Worm (Caenorhabditis elegans) whole organism, L1 larva: ENCODE results near the gene cyp-33C5.

ENCODE experiments used
- C16A3.4 ChIP-seq: fragments of 150-350 bp; optimal IDR thresholded peaks from 2 replicates; lab custom pipeline; 2014; ENCODE audit warnings: missing biosample characterization, missing genetic modification characterization
- C34B4.2 ChIP-seq: sonication (generic microtip); optimal IDR thresholded peaks from 2 replicates; lab custom pipeline; 2017; ENCODE audit warnings: mild to moderate bottlenecking, missing genetic modification characterization, missing compliant biosample characterization
- F16B12.6 ChIP-seq: fragments of 150-350 bp; optimal IDR thresholded peaks from 2 replicates; lab custom pipeline; 2014; ENCODE audit warnings: missing biosample characterization, missing genetic modification characterization
- alr-1 ChIP-seq: fragments of 200-800 bp; sonication (Bioruptor generic); optimal IDR thresholded peaks from 2 replicates; lab custom pipeline; 2018; ENCODE audit warnings: borderline replicate concordance, mild to moderate bottlenecking, missing genetic modification characterization, missing compliant biosample characterization
- ama-1 ChIP-seq: fragments of 150-350 bp; optimal IDR thresholded peaks from 2 replicates; lab custom pipeline; 2014
- ceh-63 ChIP-seq: fragments of 200-800 bp; sonication (Bioruptor generic); optimal IDR thresholded peaks from 2 replicates; lab custom pipeline; 2018; ENCODE audit warnings: mild to moderate bottlenecking, missing genetic modification characterization, missing compliant biosample characterization
- ceh-8 ChIP-seq: fragments of 200-800 bp; sonication (Bioruptor generic); optimal IDR thresholded peaks from 2 replicates; lab custom pipeline; 2018; ENCODE audit warnings: mild to moderate bottlenecking, missing genetic modification characterization, moderate library complexity, missing compliant biosample characterization
- ceh-88 ChIP-seq: fragments of 200-800 bp; sonication (Bioruptor generic); IDR thresholded peaks from 2 replicates; pipeline ENCODE4 v1.3.6; 2022; ENCODE audit warnings: missing genetic modification characterization, missing compliant biosample characterization
- ceh-90 ChIP-seq: sonication (generic microtip); optimal IDR thresholded peaks from 2 replicates; lab custom pipeline; 2016; ENCODE audit warnings: missing genetic modification characterization, missing compliant biosample characterization
- ces-1 ChIP-seq: fragments of 150-350 bp; optimal IDR thresholded peaks from 2 replicates; lab custom pipeline; 2014; ENCODE audit warnings: missing biosample characterization, missing genetic modification reagents, missing genetic modification characterization
- dsc-1 ChIP-seq: sonication (generic microtip); optimal IDR thresholded peaks from 2 replicates; lab custom pipeline; 2016; ENCODE audit warnings: mild to moderate bottlenecking, missing genetic modification characterization, missing compliant biosample characterization
- efl-3 ChIP-seq: fragments of 200-800 bp; sonication (Bioruptor generic); optimal IDR thresholded peaks from 2 replicates; lab custom pipeline; 2018; ENCODE audit warnings: mild to moderate bottlenecking, missing genetic modification characterization, missing compliant biosample characterization
- egl-13 ChIP-seq: sonication (generic microtip); optimal IDR thresholded peaks from 2 replicates; lab custom pipeline; 2016; ENCODE audit warnings: missing genotype, missing genetic modification reagents, missing genetic modification characterization, missing compliant biosample characterization
- elt-2 ChIP-seq: sonication (generic microtip); optimal IDR thresholded peaks from 2 replicates; lab custom pipeline; 2016; ENCODE audit warnings: missing genetic modification characterization, mild to moderate bottlenecking, inconsistent platforms, missing compliant biosample characterization, missing genetic modification reagents
- ets-5 ChIP-seq: fragments of 200-800 bp; sonication (Bioruptor generic); IDR thresholded peaks from 2 replicates; pipeline ENCODE4 v1.3.6; 2022; ENCODE audit warnings: missing genetic modification characterization, missing compliant biosample characterization
- fkh-10 ChIP-seq: sonication (generic microtip); optimal IDR thresholded peaks from 2 replicates; lab custom pipeline; 2017; ENCODE audit warnings: missing biosample characterization, missing genetic modification reagents, missing genetic modification characterization
- fkh-4 ChIP-seq: sonication (generic microtip); optimal IDR thresholded peaks from 2 replicates; lab custom pipeline; 2016; ENCODE audit warnings: missing compliant biosample characterization, missing genetic modification characterization, borderline replicate concordance
- fos-1 ChIP-seq: fragments of 150-350 bp; optimal IDR thresholded peaks from 2 replicates; lab custom pipeline; 2014; ENCODE audit warnings: missing biosample characterization, missing genetic modification characterization
- grh-1 ChIP-seq: fragments of 200-800 bp; sonication (Bioruptor generic); IDR thresholded peaks from 2 replicates; pipeline ENCODE4 v1.3.6; 2022; ENCODE audit warnings: missing genetic modification reagents, missing genetic modification characterization, missing compliant biosample characterization
- hlh-17 ChIP-seq: fragments of 200-800 bp; sonication (Bioruptor generic); optimal IDR thresholded peaks from 2 replicates; lab custom pipeline; 2018; ENCODE audit warnings: missing genetic modification characterization, mild to moderate bottlenecking, missing compliant biosample characterization, moderate library complexity, borderline replicate concordance
- hpl-2 ChIP-seq: fragments of 150-350 bp; optimal IDR thresholded peaks from 2 replicates; lab custom pipeline; 2014; ENCODE audit warnings: missing biosample characterization, missing genetic modification reagents, missing genetic modification characterization
- irx-1 ChIP-seq: sonication (generic microtip); optimal IDR thresholded peaks from 2 replicates; lab custom pipeline; 2016; ENCODE audit warnings: missing genetic modification characterization, missing compliant biosample characterization
- isw-1 ChIP-seq: fragments of 200-800 bp; sonication (Bioruptor generic); IDR thresholded peaks from 2 replicates; pipeline ENCODE4 v1.3.6; 2022; ENCODE audit warnings: missing genetic modification characterization, missing compliant biosample characterization
- jun-1 ChIP-seq: fragments of 150-350 bp; optimal IDR thresholded peaks from 2 replicates; lab custom pipeline; 2014; ENCODE audit warnings: missing biosample characterization, missing genetic modification reagents, missing genetic modification characterization
- lin-13 ChIP-seq: fragments of 150-350 bp; optimal IDR thresholded peaks from 2 replicates; lab custom pipeline; 2014; ENCODE audit warnings: missing biosample characterization, missing genetic modification reagents, missing genetic modification characterization
- lin-14 ChIP-seq: fragments of 200-800 bp; sonication (Bioruptor generic); optimal IDR thresholded peaks from 2 replicates; lab custom pipeline; 2018; ENCODE audit warnings: mild to moderate bottlenecking, missing genetic modification characterization, moderate library complexity, missing compliant biosample characterization
- lin-15B ChIP-seq: fragments of 150-350 bp; sonication (generic microtip); optimal IDR thresholded peaks from 3 replicates; lab custom pipeline; 2014; ENCODE audit warnings: missing biosample characterization, missing genetic modification characterization
- lsy-2 ChIP-seq, 2 experiments: fragments of 150-350 bp; optimal IDR thresholded peaks; 2 replicates each; lab custom pipeline; 2014; ENCODE audit warnings: missing biosample characterization in 2 of 2, missing genetic modification characterization in 2 of 2
- mdl-1 ChIP-seq, 2 experiments: fragments of 150-350 bp; optimal IDR thresholded peaks; 2 replicates each; lab custom pipeline; 2014 to 2017; ENCODE audit warnings: missing biosample characterization in 2 of 2, missing genetic modification characterization in 2 of 2, inconsistent platforms in 1 of 2
- mef-2 ChIP-seq: fragments of 150-350 bp; optimal IDR thresholded peaks from 2 replicates; lab custom pipeline; 2014; ENCODE audit warnings: missing biosample characterization, missing genetic modification characterization
- mep-1 ChIP-seq: fragments of 150-350 bp; optimal IDR thresholded peaks from 2 replicates; lab custom pipeline; 2014; ENCODE audit warnings: missing biosample characterization, missing genetic modification characterization
- nhr-11 ChIP-seq: fragments of 150-350 bp; optimal IDR thresholded peaks from 2 replicates; lab custom pipeline; 2014; ENCODE audit warnings: missing biosample characterization, missing genetic modification characterization
- nhr-12 ChIP-seq: sonication (generic microtip); optimal IDR thresholded peaks from 2 replicates; lab custom pipeline; 2017; ENCODE audit warnings: missing biosample characterization, missing genetic modification characterization
- nhr-19 ChIP-seq: fragments of 200-800 bp; sonication (Bioruptor generic); conservative IDR thresholded peaks from 2 replicates; pipeline ENCODE4 v1.3.6; 2022; ENCODE audit warnings: missing genetic modification characterization, missing compliant biosample characterization
- nhr-237 ChIP-seq: fragments of 150-350 bp; optimal IDR thresholded peaks from 2 replicates; lab custom pipeline; 2014; ENCODE audit warnings: missing biosample characterization, missing genetic modification characterization
- nhr-47 ChIP-seq: sonication (generic microtip); optimal IDR thresholded peaks from 2 replicates; lab custom pipeline; 2016; ENCODE audit warnings: mild to moderate bottlenecking, missing genetic modification characterization, moderate library complexity, missing compliant biosample characterization
- nhr-71 ChIP-seq: sonication (generic microtip); optimal IDR thresholded peaks from 2 replicates; lab custom pipeline; 2016; ENCODE audit warnings: mild to moderate bottlenecking, missing genetic modification characterization, moderate library complexity, missing compliant biosample characterization
- nhr-76 ChIP-seq: sonication (generic microtip); optimal IDR thresholded peaks from 2 replicates; lab custom pipeline; 2017; ENCODE audit warnings: missing biosample characterization, missing genetic modification characterization
- nhr-84 ChIP-seq: sonication (generic microtip); optimal IDR thresholded peaks from 2 replicates; lab custom pipeline; 2017; ENCODE audit warnings: missing biosample characterization, missing genetic modification characterization
- pax-3 ChIP-seq: fragments of 200-800 bp; sonication (Bioruptor generic); optimal IDR thresholded peaks from 2 replicates; lab custom pipeline; 2018; ENCODE audit warnings: mild to moderate bottlenecking, missing genetic modification characterization, moderate library complexity, missing compliant biosample characterization
- skn-1 ChIP-seq: fragments of 150-350 bp; optimal IDR thresholded peaks from 2 replicates; lab custom pipeline; 2014; ENCODE audit warnings: missing biosample characterization, missing genetic modification characterization
- snpc-4 ChIP-seq: fragments of 150-350 bp; optimal IDR thresholded peaks from 2 replicates; lab custom pipeline; 2014; ENCODE audit warnings: missing biosample characterization, missing genetic modification characterization
- sox-4 ChIP-seq: sonication (generic microtip); optimal IDR thresholded peaks from 2 replicates; lab custom pipeline; 2016; ENCODE audit warnings: missing genetic modification characterization, missing compliant biosample characterization
- swsn-7 ChIP-seq: sonication (generic microtip); optimal IDR thresholded peaks from 2 replicates; lab custom pipeline; 2016; ENCODE audit warnings: missing genetic modification characterization, missing compliant biosample characterization
- tbx-2 ChIP-seq: sonication (generic microtip); optimal IDR thresholded peaks from 2 replicates; lab custom pipeline; 2016; ENCODE audit warnings: missing genetic modification characterization, missing compliant biosample characterization
- tlp-1 ChIP-seq: fragments of 150-350 bp; optimal IDR thresholded peaks from 2 replicates; lab custom pipeline; 2014; ENCODE audit warnings: missing biosample characterization, missing genetic modification characterization
- unc-130 ChIP-seq: fragments of 150-350 bp; optimal IDR thresholded peaks from 2 replicates; lab custom pipeline; 2017; ENCODE audit warnings: missing biosample characterization, missing genetic modification characterization, inconsistent platforms
- unc-30 ChIP-seq: sonication (generic microtip); optimal IDR thresholded peaks from 2 replicates; lab custom pipeline; 2017; ENCODE audit warnings: missing biosample characterization, missing genetic modification characterization
- unc-86 ChIP-seq: sonication (generic microtip); optimal IDR thresholded peaks from 2 replicates; lab custom pipeline; 2016; ENCODE audit warnings: missing genetic modification characterization, missing compliant biosample characterization
- unc-98 ChIP-seq: fragments of 200-800 bp; sonication (Bioruptor generic); IDR thresholded peaks from 2 replicates; pipeline ENCODE4 v1.3.6; 2022; ENCODE audit warnings: missing genetic modification characterization, missing compliant biosample characterization
- vab-15 ChIP-seq: sonication (generic microtip); optimal IDR thresholded peaks from 2 replicates; lab custom pipeline; 2017; ENCODE audit warnings: missing genotype, mild to moderate bottlenecking, missing genetic modification characterization, missing compliant biosample characterization
- xbp-1 ChIP-seq: sonication (generic microtip); optimal IDR thresholded peaks from 2 replicates; lab custom pipeline; 2016; ENCODE audit warnings: missing genetic modification characterization, missing compliant biosample characterization
- zag-1 ChIP-seq: fragments of 150-350 bp; optimal IDR thresholded peaks from 2 replicates; lab custom pipeline; 2014; ENCODE audit warnings: missing biosample characterization, missing genetic modification characterization
- zip-4 ChIP-seq: fragments of 200-800 bp; sonication (Bioruptor generic); optimal IDR thresholded peaks from 2 replicates; lab custom pipeline; 2018; ENCODE audit warnings: mild to moderate bottlenecking, missing genetic modification characterization, moderate library complexity, missing compliant biosample characterization
- ztf-4 ChIP-seq: fragments of 150-350 bp; optimal IDR thresholded peaks from 2 replicates; lab custom pipeline; 2014; ENCODE audit warnings: missing biosample characterization, missing genetic modification characterization

cyp-33C5 gene

DNA sequence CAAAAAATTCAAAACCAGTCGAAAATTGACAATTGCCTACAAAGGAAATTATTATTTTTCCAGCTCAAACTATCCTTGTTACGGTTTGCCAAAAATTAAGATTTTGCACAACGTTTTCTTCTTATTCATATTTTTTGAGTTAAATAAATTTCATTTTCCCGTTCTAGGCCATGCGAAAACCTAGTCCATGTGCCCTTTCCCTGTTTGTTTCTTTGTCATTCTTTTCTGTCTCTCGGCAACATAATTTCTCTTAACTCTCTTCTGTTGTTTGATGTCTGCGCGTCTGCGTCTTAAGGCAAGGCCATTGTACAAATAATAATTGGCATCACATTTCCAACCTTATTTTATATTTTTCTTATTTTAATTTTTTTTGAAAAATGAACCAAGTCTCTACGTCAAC is 36.7 kb downstream of the cyp-33C5 start, which contains the start of gene nhr-228:
Gene nhr-228, plus strand, starts transcription at position 261 of the 400 bp plus-strand sequence.
- TF ChIP-seq fos-1 (no peak), jun-1 (no peak), nhr-47 (peak; percentile 43), F16B12.6 (tag; lab: Kevin White, UChicago) (no peak), nhr-12 (no peak), hpl-2 (GFP tag; lab: Kevin White, UChicago) (no peak), zip-4 (GFP tag; lab: Kevin White, UChicago) (no peak), lin-15B (no peak), unc-86 (tag; lab: Kevin White, UChicago) (no peak), snpc-4 (tag; lab: Kevin White, UChicago) (no peak), ztf-4 (tag; lab: Kevin White, UChicago) (no peak), mdl-1 (tag; optimal IDR thresholded peaks at IDR 0.05; lab: Kevin White, UChicago) (peak in 1 of 2 experiments; percentile 7), fkh-4 (tag; lab: Kevin White, UChicago) (no peak), nhr-71 (tag; lab: Kevin White, UChicago) (peak; percentile 63), nhr-19 (GFP tag; lab: Robert Waterston, UW) (no peak), dsc-1 (tag; lab: Kevin White, UChicago) (no peak), elt-2 (tag; lab: Kevin White, UChicago) (no peak), mep-1 (tag; lab: Kevin White, UChicago) (peak; percentile 64), lin-13 (GFP tag; lab: Kevin White, UChicago) (no peak), hlh-17 (GFP tag; lab: Kevin White, UChicago) (no peak), nhr-84 (no peak), nhr-237 (tag; lab: Kevin White, UChicago) (no peak), tbx-2 (tag; lab: Kevin White, UChicago) (peak; percentile 30), unc-98 (GFP tag; lab: Robert Waterston, UW) (no peak), swsn-7 (peak; percentile 23), ceh-63 (GFP tag; lab: Kevin White, UChicago) (no peak), unc-30 (tag; lab: Kevin White, UChicago) (no peak), xbp-1 (tag; lab: Kevin White, UChicago) (peak; percentile 1), vab-15 (tag; lab: Kevin White, UChicago) (no peak), lin-14 (GFP tag; lab: Kevin White, UChicago) (peak; percentile 96), egl-13 (tag; lab: Kevin White, UChicago) (no peak), efl-3 (GFP tag; lab: Kevin White, UChicago) (no peak), C16A3.4 (peak; percentile 45), lsy-2 (tag; optimal IDR thresholded peaks at IDR 0.05; lab: Kevin White, UChicago) (peak; percentile 29 to 73), ceh-90 (no peak), alr-1 (tag; lab: Kevin White, UChicago) (no peak), ama-1 (lab: Kevin White, UChicago) (no peak), skn-1 (tag; lab: Kevin White, UChicago) (peak; percentile 89), isw-1 (GFP tag; lab: Robert Waterston, UW) (no peak), grh-1 (GFP tag; lab: Robert Waterston, UW) (no peak), ets-5 (GFP tag; lab: Robert Waterston, UW) (no peak), tlp-1 (tag; lab: Kevin White, UChicago) (no peak), ceh-88 (GFP tag; lab: Robert Waterston, UW) (no peak), fkh-10 (GFP tag; lab: Kevin White, UChicago) (no peak), sox-4 (tag; lab: Kevin White, UChicago) (no peak), irx-1 (peak; percentile 30), ces-1 (GFP tag; lab: Kevin White, UChicago) (no peak), nhr-76 (tag; lab: Kevin White, UChicago) (no peak), nhr-11 (tag; lab: Kevin White, UChicago) (no peak), unc-130 (tag; lab: Kevin White, UChicago) (peak; percentile 37), C34B4.2 (tag; lab: Kevin White, UChicago) (no peak), pax-3 (tag; lab: Kevin White, UChicago) (no peak), zag-1 (tag; lab: Kevin White, UChicago) (no peak), mef-2 (no peak), ceh-8 (GFP tag; lab: Kevin White, UChicago) (no peak)
